Worm (Caenorhabditis elegans) whole organism, L1 larva: ENCODE measurements around the gene trap-3.

ENCODE experiments used
- C34B4.2 ChIP-seq: sonication (generic microtip); optimal IDR thresholded peaks from 2 replicates; lab custom pipeline; 2017; ENCODE audit warnings: mild to moderate bottlenecking, missing genetic modification characterization, missing compliant biosample characterization
- ama-1 ChIP-seq: fragments of 150-350 bp; optimal IDR thresholded peaks from 2 replicates; lab custom pipeline; 2014
- ces-1 ChIP-seq: fragments of 150-350 bp; optimal IDR thresholded peaks from 2 replicates; lab custom pipeline; 2014; ENCODE audit warnings: missing biosample characterization, missing genetic modification reagents, missing genetic modification characterization
- efl-1 ChIP-seq, 4 experiments: fragments of 150-350 bp; optimal IDR thresholded peaks in 3 of 4; peaks in 1 of 4; 1 replicate in 1 of 4; 2 replicates in 3 of 4; lab custom pipeline; 2014; ENCODE audit warnings: missing biosample characterization in 2 of 4, missing genetic modification characterization in 2 of 4, missing genetic modification reagents in 2 of 4
- egl-27 ChIP-seq, 2 experiments: fragments of 150-350 bp in 1 of 2; sonication (generic microtip); optimal IDR thresholded peaks; 3 replicates each; lab custom pipeline; 2017 to 2018; ENCODE audit warnings: missing biosample characterization in 2 of 2, missing genetic modification characterization in 2 of 2, missing genetic modification reagents in 2 of 2
- ets-5 ChIP-seq: fragments of 200-800 bp; sonication (Bioruptor generic); IDR thresholded peaks from 2 replicates; pipeline ENCODE4 v1.3.6; 2022; ENCODE audit warnings: missing genetic modification characterization, missing compliant biosample characterization
- fkh-10 ChIP-seq: sonication (generic microtip); optimal IDR thresholded peaks from 2 replicates; lab custom pipeline; 2017; ENCODE audit warnings: missing biosample characterization, missing genetic modification reagents, missing genetic modification characterization
- fos-1 ChIP-seq: fragments of 150-350 bp; optimal IDR thresholded peaks from 2 replicates; lab custom pipeline; 2014; ENCODE audit warnings: missing biosample characterization, missing genetic modification characterization
- hpl-2 ChIP-seq: fragments of 150-350 bp; optimal IDR thresholded peaks from 2 replicates; lab custom pipeline; 2014; ENCODE audit warnings: missing biosample characterization, missing genetic modification reagents, missing genetic modification characterization
- lin-39 ChIP-seq: fragments of 150-350 bp; optimal IDR thresholded peaks from 2 replicates; lab custom pipeline; 2014; ENCODE audit warnings: missing biosample characterization, missing genetic modification reagents, missing genetic modification characterization
- lsy-2 ChIP-seq, 2 experiments: fragments of 150-350 bp; optimal IDR thresholded peaks; 2 replicates each; lab custom pipeline; 2014; ENCODE audit warnings: missing biosample characterization in 2 of 2, missing genetic modification characterization in 2 of 2
- mdl-1 ChIP-seq, 2 experiments: fragments of 150-350 bp; optimal IDR thresholded peaks; 2 replicates each; lab custom pipeline; 2014 to 2017; ENCODE audit warnings: missing biosample characterization in 2 of 2, missing genetic modification characterization in 2 of 2, inconsistent platforms in 1 of 2
- nhr-19 ChIP-seq: fragments of 200-800 bp; sonication (Bioruptor generic); conservative IDR thresholded peaks from 2 replicates; pipeline ENCODE4 v1.3.6; 2022; ENCODE audit warnings: missing genetic modification characterization, missing compliant biosample characterization
- nhr-20 ChIP-seq: sonication (generic microtip); optimal IDR thresholded peaks from 2 replicates; lab custom pipeline; 2016; ENCODE audit warnings: mild to moderate bottlenecking, missing genetic modification characterization, missing compliant biosample characterization
- nhr-237 ChIP-seq: fragments of 150-350 bp; optimal IDR thresholded peaks from 2 replicates; lab custom pipeline; 2014; ENCODE audit warnings: missing biosample characterization, missing genetic modification characterization
- nhr-71 ChIP-seq: sonication (generic microtip); optimal IDR thresholded peaks from 2 replicates; lab custom pipeline; 2016; ENCODE audit warnings: mild to moderate bottlenecking, missing genetic modification characterization, moderate library complexity, missing compliant biosample characterization
- nhr-84 ChIP-seq: sonication (generic microtip); optimal IDR thresholded peaks from 2 replicates; lab custom pipeline; 2017; ENCODE audit warnings: missing biosample characterization, missing genetic modification characterization
- nhr-85 ChIP-seq: sonication (generic microtip); peaks from one replicate; lab custom pipeline; 2016; ENCODE audit warnings: missing genetic modification characterization, inconsistent platforms, missing compliant biosample characterization
- pag-3 ChIP-seq: sonication (generic microtip); optimal IDR thresholded peaks from 2 replicates; lab custom pipeline; 2017; ENCODE audit warnings: missing genetic modification characterization, mild to moderate bottlenecking, missing compliant biosample characterization, antibody characterized with exemption, borderline replicate concordance; ENCODE audit not compliant: insufficient read depth
- pax-3 ChIP-seq: fragments of 200-800 bp; sonication (Bioruptor generic); optimal IDR thresholded peaks from 2 replicates; lab custom pipeline; 2018; ENCODE audit warnings: mild to moderate bottlenecking, missing genetic modification characterization, moderate library complexity, missing compliant biosample characterization
- snpc-4 ChIP-seq: fragments of 150-350 bp; optimal IDR thresholded peaks from 2 replicates; lab custom pipeline; 2014; ENCODE audit warnings: missing biosample characterization, missing genetic modification characterization
- snu-23 ChIP-seq: sonication (generic microtip); optimal IDR thresholded peaks from 2 replicates; lab custom pipeline; 2016; ENCODE audit warnings: missing genetic modification characterization, missing compliant biosample characterization
- sox-4 ChIP-seq: sonication (generic microtip); optimal IDR thresholded peaks from 2 replicates; lab custom pipeline; 2016; ENCODE audit warnings: missing genetic modification characterization, missing compliant biosample characterization
- sup-37 ChIP-seq: fragments of 200-800 bp; sonication (Bioruptor generic); optimal IDR thresholded peaks from 2 replicates; lab custom pipeline; 2018; ENCODE audit warnings: mild to moderate bottlenecking, missing genetic modification characterization, missing compliant biosample characterization
- tlp-1 ChIP-seq: fragments of 150-350 bp; optimal IDR thresholded peaks from 2 replicates; lab custom pipeline; 2014; ENCODE audit warnings: missing biosample characterization, missing genetic modification characterization
- unc-130 ChIP-seq: fragments of 150-350 bp; optimal IDR thresholded peaks from 2 replicates; lab custom pipeline; 2017; ENCODE audit warnings: missing biosample characterization, missing genetic modification characterization, inconsistent platforms
- unc-30 ChIP-seq: sonication (generic microtip); optimal IDR thresholded peaks from 2 replicates; lab custom pipeline; 2017; ENCODE audit warnings: missing biosample characterization, missing genetic modification characterization
- vab-15 ChIP-seq: sonication (generic microtip); optimal IDR thresholded peaks from 2 replicates; lab custom pipeline; 2017; ENCODE audit warnings: missing genotype, mild to moderate bottlenecking, missing genetic modification characterization, missing compliant biosample characterization
- zag-1 ChIP-seq: fragments of 150-350 bp; optimal IDR thresholded peaks from 2 replicates; lab custom pipeline; 2014; ENCODE audit warnings: missing biosample characterization, missing genetic modification characterization

trap-3 gene

DNA sequence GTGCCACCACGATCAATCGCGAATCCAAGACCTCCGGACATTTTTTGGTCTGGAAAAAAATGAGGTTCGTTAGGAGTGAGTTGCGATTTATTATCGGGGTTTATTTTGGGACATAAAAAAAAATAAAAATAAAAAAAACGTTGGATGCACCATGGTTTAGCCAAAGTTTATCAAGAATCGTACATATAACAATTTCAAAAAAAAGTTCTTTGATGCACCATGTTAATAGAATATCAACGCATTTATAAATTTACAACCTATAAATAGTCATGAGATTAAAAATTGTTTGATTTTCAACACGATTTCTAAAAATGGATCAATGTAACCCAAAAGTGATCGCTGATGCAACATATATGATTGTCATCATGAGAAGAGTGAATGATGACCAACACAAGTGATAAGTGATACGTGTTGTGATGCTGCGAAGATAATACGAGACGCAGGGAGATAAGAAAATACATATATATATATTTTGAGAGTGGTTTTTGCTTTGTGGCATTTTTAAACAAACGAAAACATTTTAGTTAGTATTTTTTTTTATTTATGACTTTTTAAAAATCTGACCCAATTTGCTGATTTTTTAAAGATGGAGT lies 23.2 kb downstream of the trap-3 start, which contains the start of gene Y38F2AR.12 (continued):
- TF ChIP-seq mdl-1 (tag; optimal IDR thresholded peaks at IDR 0.05; lab: Kevin White, UChicago) (no peak), fos-1 (tag; lab: Kevin White, UChicago) (no peak), snpc-4 (no peak), ces-1 (GFP tag; lab: Kevin White, UChicago) (no peak), vab-15 (tag; lab: Kevin White, UChicago) (no peak), sup-37 (GFP tag; lab: Kevin White, UChicago) (no peak), C34B4.2 (tag; lab: Kevin White, UChicago) (no peak), pag-3 (tag; lab: Kevin White, UChicago) (no peak), ets-5 (GFP tag; lab: Robert Waterston, UW) (no peak), ama-1 (lab: Kevin White, UChicago) (no peak), hpl-2 (no peak), snu-23 (GFP tag; lab: Kevin White, UChicago) (peak; percentile 13), tlp-1 (tag; lab: Kevin White, UChicago) (no peak), efl-1 (optimal IDR thresholded peaks at IDR 0.05; lab: Kevin White, UChicago) (no peak), efl-1 (GFP tag; optimal IDR thresholded peaks at IDR 0.05 in 1 of 2; lab: Kevin White, UChicago) (peak in 1 of 2 experiments; percentile 12), unc-30 (no peak), nhr-20 (peak; percentile 29), lsy-2 (tag; optimal IDR thresholded peaks at IDR 0.05; lab: Kevin White, UChicago) (no peak), fkh-10 (GFP tag; lab: Kevin White, UChicago) (no peak), zag-1 (tag; lab: Kevin White, UChicago) (no peak)

DNA sequence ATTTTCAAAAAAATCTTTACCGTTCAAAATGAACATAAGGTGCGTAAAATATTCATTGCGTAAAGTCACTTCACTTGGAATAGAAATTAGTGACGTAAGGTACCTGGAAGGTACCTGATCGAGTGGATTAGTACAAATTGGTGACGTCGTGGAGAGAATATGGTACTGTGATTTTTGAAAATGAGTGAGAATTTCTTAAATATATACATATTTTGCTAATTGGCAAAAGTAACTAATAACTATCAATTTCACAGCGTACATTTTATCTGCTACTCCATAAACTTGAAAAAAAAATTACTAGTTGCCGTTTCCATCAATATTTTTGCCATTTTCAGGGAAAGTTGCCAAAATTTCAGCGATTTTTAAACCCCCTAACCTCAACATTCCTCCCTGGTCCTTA lies 27.5 kb downstream of the trap-3 start:
- TF ChIP-seq nhr-237 (tag; lab: Kevin White, UChicago) (no peak), ets-5 (GFP tag; lab: Robert Waterston, UW) (no peak), ces-1 (GFP tag; lab: Kevin White, UChicago) (no peak), zag-1 (tag; lab: Kevin White, UChicago) (no peak), nhr-85 (peak; percentile 66), nhr-84 (tag; lab: Kevin White, UChicago) (no peak), sox-4 (tag; lab: Kevin White, UChicago) (no peak), pax-3 (tag; lab: Kevin White, UChicago) (no peak)

ce11 chrIV:2432693-2433092 lies 43.4 kb downstream of the trap-3 start, which contains the start of gene C45G7.4:
Gene C45G7.4, plus strand, starts transcription at chrIV:2432993.
- TF ChIP-seq nhr-71 (tag; lab: Kevin White, UChicago) (no peak), C34B4.2 (tag; lab: Kevin White, UChicago) (no peak)
- TF ChIP-seq, all 84 proteins: peak for 0

- no peak for TF ChIP-seq nhr-19 (GFP tag; lab: Robert Waterston, UW)
- TF ChIP-seq lin-39 = no peak
- TF ChIP-seq unc-130 (tag; lab: Kevin White, UChicago) = no peak
- TF ChIP-seq egl-27 (tag; optimal IDR thresholded peaks at IDR 0.05; lab: Kevin White, UChicago) = no peak
Observed at ce11 chrIV:2434366-2434765, 45.1 kb downstream of the trap-3 start.
